Fruit fly (Drosophila melanogaster) whole organism, embryonic: Measurements from ENCODE around the gene CG5810.

ENCODE experiments used
- Asciz ChIP-seq: fragments of 200-800 bp; sonication (Bioruptor generic); optimal IDR thresholded peaks from 2 replicates; lab custom pipeline; 2017; ENCODE audit warnings: missing biosample characterization, mild to moderate bottlenecking, missing genetic modification characterization, missing genetic modification reagents
- B-H2 ChIP-seq: fragments of 200-800 bp; sonication (Bioruptor generic); optimal IDR thresholded peaks from 2 replicates; lab custom pipeline; 2018; ENCODE audit warnings: missing biosample characterization, mild to moderate bottlenecking, missing genetic modification characterization
- Bgb ChIP-seq: fragments of 200-800 bp; sonication (Bioruptor generic); IDR thresholded peaks from 2 replicates; pipeline ENCODE4 v1.3.6; 2022; ENCODE audit warnings: missing biosample characterization, missing genetic modification characterization; ENCODE audit not compliant: partially characterized antibody
- Blimp-1 ChIP-seq: fragments of 200-800 bp; sonication (Bioruptor generic); optimal IDR thresholded peaks from 3 replicates; lab custom pipeline; 2018; ENCODE audit warnings: missing biosample characterization, missing genetic modification characterization, mild to moderate bottlenecking, moderate library complexity, missing genetic modification reagents
- CG10267 ChIP-seq: fragments of 200-800 bp; sonication (Bioruptor generic); optimal IDR thresholded peaks from 2 replicates; lab custom pipeline; 2018; ENCODE audit warnings: missing biosample characterization, mild to moderate bottlenecking, missing genetic modification characterization, moderate library complexity
- CG11456 ChIP-seq: fragments of 200-800 bp; sonication (Bioruptor generic); IDR thresholded peaks from 3 replicates; pipeline ENCODE4 v1.3.6; 2022; ENCODE audit warnings: missing biosample characterization, missing genetic modification characterization
- CG12769 ChIP-seq: fragments of 200-800 bp; sonication (Bioruptor generic); optimal IDR thresholded peaks from 2 replicates; lab custom pipeline; 2019; ENCODE audit warnings: missing biosample characterization, mild to moderate bottlenecking, missing genetic modification characterization, moderate library complexity
- CG13296 ChIP-seq: fragments of 200-800 bp; sonication (Bioruptor generic); optimal IDR thresholded peaks from 3 replicates; lab custom pipeline; 2018; ENCODE audit warnings: missing biosample characterization, mild to moderate bottlenecking, missing genetic modification characterization
- CG13624 ChIP-seq: fragments of 200-800 bp; sonication (Bioruptor generic); optimal IDR thresholded peaks from 2 replicates; lab custom pipeline; 2016; ENCODE audit warnings: missing biosample characterization, missing genetic modification characterization
- CG13775 ChIP-seq: fragments of 200-800 bp; sonication (Bioruptor generic); optimal IDR thresholded peaks from 3 replicates; lab custom pipeline; 2017; ENCODE audit warnings: missing biosample characterization, mild to moderate bottlenecking, missing genetic modification characterization
- CG13894 ChIP-seq: fragments of 200-800 bp; sonication (Bioruptor generic); optimal IDR thresholded peaks from 3 replicates; lab custom pipeline; 2018; ENCODE audit warnings: missing biosample characterization, mild to moderate bottlenecking, missing genetic modification characterization, moderate library complexity
- CG2199 ChIP-seq: fragments of 200-800 bp; sonication (Bioruptor generic); IDR thresholded peaks from 3 replicates; pipeline ENCODE4 v1.3.6; 2022; ENCODE audit warnings: missing biosample characterization, missing genetic modification characterization
- CG3163 ChIP-seq: fragments of 200-800 bp; sonication (Bioruptor generic); optimal IDR thresholded peaks from 3 replicates; lab custom pipeline; 2016; ENCODE audit warnings: missing biosample characterization, missing genetic modification characterization
- CG43689 ChIP-seq: fragments of 200-800 bp; sonication (Bioruptor generic); IDR thresholded peaks from 2 replicates; pipeline ENCODE4 v1.3.6; 2022; ENCODE audit warnings: missing biosample characterization, missing genetic modification characterization
- CG4404 ChIP-seq: fragments of 200-800 bp; sonication (Bioruptor generic); IDR thresholded peaks from 2 replicates; pipeline ENCODE4 v1.3.6; 2022; ENCODE audit warnings: missing biosample characterization, missing genetic modification characterization
- CG6254 ChIP-seq: fragments of 200-800 bp; sonication (Bioruptor generic); optimal IDR thresholded peaks from 3 replicates; lab custom pipeline; 2017; ENCODE audit warnings: mild to moderate bottlenecking, missing biosample characterization, missing genetic modification reagents, missing genetic modification characterization
- CG6272 ChIP-seq: fragments of 200-800 bp; sonication (Bioruptor generic); IDR thresholded peaks from 2 replicates; pipeline ENCODE4 v1.3.6; 2022; ENCODE audit warnings: missing biosample characterization, missing genetic modification characterization
- CG6791 ChIP-seq: fragments of 200-800 bp; sonication (Bioruptor generic); IDR thresholded peaks from 3 replicates; pipeline ENCODE4 v1.3.6; 2022; ENCODE audit warnings: missing biosample characterization, missing genetic modification characterization; ENCODE audit not compliant: partially characterized antibody
- CG8290 ChIP-seq, 3 experiments: fragments of 200-800 bp; sonication (Bioruptor generic); optimal IDR thresholded peaks; 2 replicates each; lab custom pipeline; 2016 to 2019; ENCODE audit warnings: missing biosample characterization in 3 of 3, missing genetic modification characterization in 3 of 3, mild to moderate bottlenecking in 2 of 3, moderate library complexity in 1 of 3
- CG8359 ChIP-seq: fragments of 200-800 bp; sonication (Bioruptor generic); optimal IDR thresholded peaks from 2 replicates; lab custom pipeline; 2017; ENCODE audit warnings: missing biosample characterization, mild to moderate bottlenecking, missing genetic modification characterization, borderline replicate concordance
- CG9817 ChIP-seq: fragments of 200-800 bp; sonication (Bioruptor generic); optimal IDR thresholded peaks from 2 replicates; lab custom pipeline; 2018; ENCODE audit warnings: missing biosample characterization, mild to moderate bottlenecking, missing genetic modification characterization, moderate library complexity
- CG9876 ChIP-seq: fragments of 200-800 bp; sonication (Bioruptor generic); optimal IDR thresholded peaks from 2 replicates; lab custom pipeline; 2016; ENCODE audit warnings: missing biosample characterization, missing genetic modification characterization
- Dp ChIP-seq: fragments of 200-800 bp; sonication (Bioruptor generic); optimal IDR thresholded peaks from 2 replicates; lab custom pipeline; 2018; ENCODE audit warnings: missing biosample characterization, mild to moderate bottlenecking, missing genetic modification characterization, moderate library complexity
- Gsc ChIP-seq: fragments of 200-800 bp; sonication (Bioruptor generic); IDR thresholded peaks from 2 replicates; pipeline ENCODE4 v1.3.6; 2022; ENCODE audit warnings: missing biosample characterization, missing genetic modification characterization
- HLH3B ChIP-seq: fragments of 200-800 bp; sonication (Bioruptor generic); IDR thresholded peaks from 2 replicates; pipeline ENCODE4 v1.3.6; 2022; ENCODE audit warnings: missing biosample characterization, missing genetic modification characterization
- MTF-1 ChIP-seq: fragments of 200-800 bp; sonication (Bioruptor generic); optimal IDR thresholded peaks from 2 replicates; lab custom pipeline; 2018; ENCODE audit warnings: missing biosample characterization, mild to moderate bottlenecking, missing genetic modification characterization, borderline replicate concordance
- Med ChIP-seq: fragments of 200-800 bp; sonication (Bioruptor generic); peaks from one replicate; lab custom pipeline; 2016; ENCODE audit warnings: missing biosample characterization, missing genetic modification characterization, mild to moderate bottlenecking, inconsistent platforms, moderate library complexity
- Pdp1 ChIP-seq, 2 experiments: fragments of 200-800 bp; sonication (Bioruptor generic); optimal IDR thresholded peaks; 3 replicates each; lab custom pipeline; 2016; ENCODE audit warnings: missing biosample characterization in 2 of 2, missing genetic modification characterization in 2 of 2, mild to moderate bottlenecking in 1 of 2, moderate library complexity in 1 of 2
- Trl ChIP-seq, 3 experiments: fragments of >200 bp in 2 of 3; fragments of 200-800 bp in 1 of 3; sonication (Bioruptor generic) in 1 of 3; optimal IDR thresholded peaks; 2 replicates in 1 of 3; 3 replicates in 2 of 3; lab custom pipeline; 2016 to 2017; ENCODE audit warnings: missing biosample characterization in 1 of 3, missing genetic modification characterization in 1 of 3
- ac ChIP-seq: fragments of 200-800 bp; sonication (Bioruptor generic); optimal IDR thresholded peaks from 3 replicates; lab custom pipeline; 2017; ENCODE audit warnings: missing biosample characterization, mild to moderate bottlenecking, missing genetic modification characterization
- chinmo ChIP-seq: fragments of 200-800 bp; sonication (Bioruptor generic); IDR thresholded peaks from 4 replicates; pipeline ENCODE4 v1.3.6; 2022; ENCODE audit warnings: missing biosample characterization, missing genetic modification characterization; ENCODE audit not compliant: partially characterized antibody
- corto ChIP-seq: fragments of 200-800 bp; sonication (Bioruptor generic); optimal IDR thresholded peaks from 2 replicates; lab custom pipeline; 2016; ENCODE audit warnings: missing biosample characterization, mild to moderate bottlenecking, missing genetic modification characterization, moderate library complexity
- crp ChIP-seq, 2 experiments: fragments of 200-800 bp; sonication (Bioruptor generic); optimal IDR thresholded peaks; 2 replicates in 1 of 2; 3 replicates in 1 of 2; lab custom pipeline; 2017; ENCODE audit warnings: missing biosample characterization in 2 of 2, missing genetic modification characterization in 2 of 2, mild to moderate bottlenecking in 1 of 2, moderate library complexity in 1 of 2
- ems ChIP-seq: fragments of 200-800 bp; sonication (Bioruptor generic); optimal IDR thresholded peaks from 3 replicates; lab custom pipeline; 2016; ENCODE audit warnings: missing biosample characterization, missing genetic modification characterization
- fd102C ChIP-seq: fragments of 200-800 bp; sonication (Bioruptor generic); optimal IDR thresholded peaks from 2 replicates; lab custom pipeline; 2018; ENCODE audit warnings: missing biosample characterization, mild to moderate bottlenecking, missing genetic modification characterization, moderate library complexity
- fu2 ChIP-seq: fragments of 200-800 bp; sonication (Bioruptor generic); optimal IDR thresholded peaks from 2 replicates; lab custom pipeline; 2016; ENCODE audit warnings: missing biosample characterization, missing genetic modification characterization
- h ChIP-seq: fragments of >200 bp; optimal IDR thresholded peaks from 2 replicates; lab custom pipeline; 2017
- mam ChIP-seq: fragments of 200-800 bp; sonication (Bioruptor generic); optimal IDR thresholded peaks from 3 replicates; lab custom pipeline; 2016; ENCODE audit warnings: missing biosample characterization, missing genetic modification characterization
- mirr ChIP-seq: fragments of 200-800 bp; sonication (Bioruptor generic); optimal IDR thresholded peaks from 3 replicates; lab custom pipeline; 2018; ENCODE audit warnings: missing biosample characterization, mild to moderate bottlenecking, missing genetic modification characterization
- mld ChIP-seq: fragments of 200-800 bp; sonication (Bioruptor generic); IDR thresholded peaks from 3 replicates; pipeline ENCODE4 v1.3.6; 2022; ENCODE audit warnings: missing biosample characterization, missing genetic modification characterization; ENCODE audit not compliant: partially characterized antibody
- sob ChIP-seq: fragments of 200-800 bp; sonication (Bioruptor generic); IDR thresholded peaks from 2 replicates; pipeline ENCODE4 v1.3.6; 2022; ENCODE audit warnings: missing biosample characterization, missing genetic modification characterization
- sug ChIP-seq: fragments of 200-800 bp; optimal IDR thresholded peaks from 2 replicates; lab custom pipeline; 2019; ENCODE audit warnings: missing biosample characterization, mild to moderate bottlenecking, missing genetic modification characterization, moderate library complexity
- tio ChIP-seq: fragments of 200-800 bp; sonication (Bioruptor generic); optimal IDR thresholded peaks from 2 replicates; lab custom pipeline; 2017; ENCODE audit warnings: missing biosample characterization, missing genetic modification characterization, inconsistent platforms
- wor ChIP-seq: fragments of 200-800 bp; sonication (Bioruptor generic); IDR thresholded peaks from 2 replicates; pipeline ENCODE4 v1.3.6; 2022; ENCODE audit warnings: missing biosample characterization, missing genetic modification characterization
- zen2 ChIP-seq: fragments of 200-800 bp; sonication (Bioruptor generic); IDR thresholded peaks from 3 replicates; pipeline ENCODE4 v1.3.6; 2022; ENCODE audit warnings: missing biosample characterization, missing genetic modification characterization; ENCODE audit not compliant: partially characterized antibody

The CG5810 gene

dm6 chr3R:21190797-21191401 is 27.3 kb downstream of the CG5810 start:
- TF ChIP-seq h (lab: Kevin White, UChicago) (no peak), CG6272 (GFP tag; lab: Robert Waterston, UW) (no peak), corto (GFP tag; lab: Kevin White, UChicago) (peak; percentile 46), CG8290 (GFP tag; optimal IDR thresholded peaks at IDR 0.05; lab: Kevin White, UChicago) (no peak), CG8290 (tag; optimal IDR thresholded peaks at IDR 0.05; lab: Kevin White, UChicago) (peak in 1 of 2 experiments; percentile 5), CG13894 (peak; percentile 63), CG12769 (tag; lab: Kevin White, UChicago) (peak; percentile 19), CG9817 (no peak), CG13296 (GFP tag; lab: Kevin White, UChicago) (peak; percentile 21), CG2199 (GFP tag; lab: Robert Waterston, UW) (0 out of 3 replicates have a peak, but pooled peaks have one; percentile 49), CG9876 (GFP tag; lab: Kevin White, UChicago) (no peak), chinmo (GFP tag; lab: Robert Waterston, UW) (0 out of 4 replicates have a peak, but pooled peaks have one; percentile 59), Trl (optimal IDR thresholded peaks at IDR 0.05; lab: Kevin White, UChicago) (peak; percentile 48 to 70), Trl (GFP tag; optimal IDR thresholded peaks at IDR 0.05; lab: Kevin White, UChicago) (no peak), mirr (GFP tag; lab: Kevin White, UChicago) (peak; percentile 21), Med (GFP tag; lab: Kevin White, UChicago) (peak; percentile 65), CG11456 (GFP tag; lab: Robert Waterston, UW) (no peak), crp (GFP tag; optimal IDR thresholded peaks at IDR 0.05; lab: Kevin White, UChicago) (no peak), sug (tag; lab: Kevin White, UChicago) (peak; percentile 21), CG10267 (tag; lab: Kevin White, UChicago) (no peak), CG13624 (GFP tag; lab: Kevin White, UChicago) (peak; percentile 63), CG3163 (GFP tag; lab: Kevin White, UChicago) (peak; percentile 22)

dm6 chr3R:21192267-21192666 is 28.7 kb downstream of the CG5810 start:
- TF ChIP-seq CG4404 (GFP tag; lab: Robert Waterston, UW) (no peak), CG6254 (GFP tag; lab: Kevin White, UChicago) (peak; percentile 38)

dm6 chr3R:21193742-21194141 is 30.2 kb downstream of the CG5810 start:
- no peak for TF ChIP-seq tio (GFP tag; lab: Kevin White, UChicago)
- no peak for TF ChIP-seq CG43689 (GFP tag; lab: Robert Waterston, UW)
- TF ChIP-seq CG4404 (GFP tag; lab: Robert Waterston, UW), result no peak
- TF ChIP-seq mam (GFP tag; lab: Kevin White, UChicago), result no peak
- no peak for TF ChIP-seq CG6791 (GFP tag; lab: Robert Waterston, UW)
- TF ChIP-seq ems (GFP tag; lab: Kevin White, UChicago), result no peak
- peak; percentile 49 for TF ChIP-seq Asciz (GFP tag; lab: Kevin White, UChicago)
- no peak for TF ChIP-seq CG13775 (GFP tag; lab: Kevin White, UChicago)
- no peak for TF ChIP-seq zen2 (GFP tag; lab: Robert Waterston, UW)
- TF ChIP-seq ac, result peak; percentile 59
- no peak for TF ChIP-seq B-H2
- no peak for TF ChIP-seq wor (GFP tag; lab: Robert Waterston, UW)
- TF ChIP-seq CG8359, result peak; percentile 30
- TF ChIP-seq Dp (GFP tag; lab: Kevin White, UChicago), result no peak
- TF ChIP-seq MTF-1, result peak; percentile 26
- peak; percentile 39 for TF ChIP-seq fd102C (GFP tag; lab: Kevin White, UChicago)
- TF ChIP-seq sob (GFP tag; lab: Robert Waterston, UW), result no peak
- TF ChIP-seq Blimp-1 (GFP tag; lab: Kevin White, UChicago), result peak; percentile 26
- TF ChIP-seq Pdp1 (GFP tag; optimal IDR thresholded peaks at IDR 0.05; lab: Kevin White, UChicago), result peak in 1 of 2 experiments; percentile 7
- no peak for TF ChIP-seq mld (GFP tag; lab: Robert Waterston, UW)
- no peak for TF ChIP-seq Gsc (GFP tag; lab: Robert Waterston, UW)
- no peak for TF ChIP-seq HLH3B
- TF ChIP-seq fu2 (GFP tag; lab: Kevin White, UChicago), result no peak
- no peak for TF ChIP-seq Bgb
